Worm (Caenorhabditis elegans) whole organism, young adult: ENCODE measurements around the gene let-653.

Experiments used
- B0261.1 ChIP-seq: sonication (generic microtip); optimal IDR thresholded peaks from 2 replicates; lab custom pipeline; 2016; ENCODE audit warnings: mild to moderate bottlenecking, missing genetic modification characterization, moderate library complexity, missing compliant biosample characterization
- B0336.3 ChIP-seq: fragments of 200-800 bp; sonication (Bioruptor generic); IDR thresholded peaks from 2 replicates; pipeline ENCODE4 v1.3.6; 2022; ENCODE audit warnings: missing genetic modification characterization, missing compliant biosample characterization
- C06A6.2 ChIP-seq: fragments of 200-800 bp; sonication (Bioruptor generic); conservative IDR thresholded peaks from 2 replicates; pipeline ENCODE4 v1.3.6; 2022; ENCODE audit warnings: missing genetic modification characterization, missing compliant biosample characterization
- F10E7.11 ChIP-seq: sonication (generic microtip); optimal IDR thresholded peaks from 2 replicates; lab custom pipeline; 2017; ENCODE audit warnings: mild to moderate bottlenecking, missing genetic modification characterization, moderate library complexity, missing compliant biosample characterization
- K12H6.12 ChIP-seq: fragments of 200-800 bp; sonication (Bioruptor generic); optimal IDR thresholded peaks from 2 replicates; lab custom pipeline; 2018; ENCODE audit warnings: mild to moderate bottlenecking, missing genetic modification characterization, missing compliant biosample characterization
- T07F8.4 ChIP-seq: sonication (generic microtip); optimal IDR thresholded peaks from 2 replicates; lab custom pipeline; 2016; ENCODE audit warnings: mild to moderate bottlenecking, missing genetic modification characterization, moderate library complexity, missing compliant biosample characterization
- T26A5.8 ChIP-seq: sonication (generic microtip); optimal IDR thresholded peaks from 2 replicates; lab custom pipeline; 2016; ENCODE audit warnings: missing genetic modification characterization, missing compliant biosample characterization
- Y53F4B.3 ChIP-seq: fragments of 200-800 bp; sonication (Bioruptor generic); IDR thresholded peaks from 2 replicates; pipeline ENCODE4 v1.3.6; 2022; ENCODE audit warnings: missing genetic modification reagents, missing genetic modification characterization, missing compliant biosample characterization
- Y56A3A.18 ChIP-seq: fragments of 200-800 bp; sonication (Bioruptor generic); IDR thresholded peaks from 2 replicates; pipeline ENCODE4 v1.3.6; 2022; ENCODE audit warnings: missing genetic modification reagents, missing genetic modification characterization, missing compliant biosample characterization
- Y67H2A.10 ChIP-seq: fragments of 200-800 bp; sonication (Bioruptor generic); conservative IDR thresholded peaks from 2 replicates; pipeline ENCODE4 v1.3.6; 2022; ENCODE audit warnings: missing genetic modification reagents, missing genetic modification characterization, missing compliant biosample characterization
- akir-1 ChIP-seq: fragments of 200-800 bp; sonication (Bioruptor generic); optimal IDR thresholded peaks from 2 replicates; lab custom pipeline; 2018; ENCODE audit warnings: mild to moderate bottlenecking, missing genetic modification characterization, moderate library complexity, missing compliant biosample characterization
- attf-3 ChIP-seq: fragments of 200-800 bp; sonication (Bioruptor generic); conservative IDR thresholded peaks from 2 replicates; pipeline ENCODE4 v1.3.6; 2022; ENCODE audit warnings: missing genetic modification reagents, missing genetic modification characterization, missing compliant biosample characterization
- attf-5 ChIP-seq: fragments of 200-800 bp; sonication (Bioruptor generic); optimal IDR thresholded peaks from 2 replicates; lab custom pipeline; 2018; ENCODE audit warnings: mild to moderate bottlenecking, missing genetic modification characterization, missing compliant biosample characterization
- ccch-3 ChIP-seq: fragments of 200-800 bp; sonication (Bioruptor generic); optimal IDR thresholded peaks from 2 replicates; lab custom pipeline; 2018; ENCODE audit warnings: mild to moderate bottlenecking, missing genetic modification characterization, missing compliant biosample characterization
- cebp-2 ChIP-seq: fragments of 200-800 bp; sonication (Bioruptor generic); IDR thresholded peaks from 2 replicates; pipeline ENCODE4 v1.3.6; 2022; ENCODE audit warnings: missing genetic modification characterization, missing compliant biosample characterization
- ceh-58 ChIP-seq: fragments of 200-800 bp; sonication (Bioruptor generic); IDR thresholded peaks from 2 replicates; pipeline ENCODE4 v1.3.6; 2022; ENCODE audit warnings: missing genetic modification characterization, missing compliant biosample characterization
- die-1 ChIP-seq: sonication (generic microtip); optimal IDR thresholded peaks from 2 replicates; lab custom pipeline; 2016; ENCODE audit warnings: missing genotype, mild to moderate bottlenecking, missing genetic modification characterization, missing compliant biosample characterization
- dpl-1 ChIP-seq: fragments of 150-350 bp; optimal IDR thresholded peaks from 2 replicates; lab custom pipeline; 2014; ENCODE audit warnings: missing biosample characterization, missing genetic modification reagents, missing genetic modification characterization
- efl-1 ChIP-seq: fragments of 150-350 bp; optimal IDR thresholded peaks from 2 replicates; lab custom pipeline; 2014; ENCODE audit warnings: missing biosample characterization, missing genetic modification reagents, missing genetic modification characterization
- egl-18 ChIP-seq: fragments of 200-800 bp; sonication (Bioruptor generic); IDR thresholded peaks from 2 replicates; pipeline ENCODE4 v1.3.6; 2022; ENCODE audit warnings: missing genetic modification reagents, missing genetic modification characterization, missing compliant biosample characterization
- egrh-3 ChIP-seq: fragments of 200-800 bp; sonication (Bioruptor generic); IDR thresholded peaks from 2 replicates; pipeline ENCODE4 v1.3.6; 2022; ENCODE audit warnings: missing genetic modification reagents, missing genetic modification characterization, missing compliant biosample characterization
- ets-4 ChIP-seq: fragments of 200-800 bp; sonication (Bioruptor generic); optimal IDR thresholded peaks from 2 replicates; lab custom pipeline; 2018; ENCODE audit warnings: mild to moderate bottlenecking, missing genetic modification characterization, missing compliant biosample characterization
- fkh-3 ChIP-seq: sonication (generic microtip); optimal IDR thresholded peaks from 2 replicates; lab custom pipeline; 2016; ENCODE audit warnings: mild to moderate bottlenecking, missing genetic modification characterization, missing compliant biosample characterization
- gei-17 ChIP-seq: fragments of 200-800 bp; sonication (Bioruptor generic); optimal IDR thresholded peaks from 2 replicates; lab custom pipeline; 2018; ENCODE audit warnings: mild to moderate bottlenecking, missing genetic modification characterization, missing compliant biosample characterization
- hrde-1 ChIP-seq: sonication (generic microtip); optimal IDR thresholded peaks from 2 replicates; lab custom pipeline; 2016; ENCODE audit warnings: missing genetic modification characterization, mild to moderate bottlenecking, missing compliant biosample characterization, moderate library complexity, missing genotype, missing genetic modification reagents, borderline replicate concordance
- lag-1 ChIP-seq: fragments of 200-800 bp; sonication (Bioruptor generic); IDR thresholded peaks from 2 replicates; pipeline ENCODE4 v1.3.6; 2022; ENCODE audit warnings: missing genetic modification reagents, missing genetic modification characterization, missing compliant biosample characterization
- let-607 ChIP-seq, 2 experiments: fragments of 200-800 bp in 1 of 2; sonication (Bioruptor generic) in 1 of 2; sonication (generic microtip) in 1 of 2; optimal IDR thresholded peaks; 2 replicates each; lab custom pipeline; 2016 to 2018; ENCODE audit warnings: mild to moderate bottlenecking in 2 of 2, missing compliant biosample characterization in 2 of 2, missing genetic modification characterization in 2 of 2, moderate library complexity in 2 of 2, missing genotype in 1 of 2
- lin-35 ChIP-seq, 3 experiments: fragments of 150-350 bp in 2 of 3; sonication (generic microtip) in 1 of 3; optimal IDR thresholded peaks; 2 replicates each; lab custom pipeline; 2014 to 2018; ENCODE audit warnings: missing biosample characterization in 3 of 3, missing genetic modification characterization in 3 of 3, missing genetic modification reagents in 3 of 3
- lin-40 ChIP-seq: sonication (generic microtip); optimal IDR thresholded peaks from 2 replicates; lab custom pipeline; 2016; ENCODE audit warnings: missing genetic modification characterization, mild to moderate bottlenecking, missing compliant biosample characterization, missing genotype, missing genetic modification reagents
- lin-54 ChIP-seq: fragments of 200-800 bp; sonication (Bioruptor generic); optimal IDR thresholded peaks from 2 replicates; lab custom pipeline; 2018; ENCODE audit warnings: mild to moderate bottlenecking, missing genetic modification characterization, missing compliant biosample characterization
- lir-1 ChIP-seq: fragments of 200-800 bp; sonication (Bioruptor generic); conservative IDR thresholded peaks from 2 replicates; pipeline ENCODE4 v1.3.6; 2022; ENCODE audit warnings: missing genetic modification reagents, missing genetic modification characterization, missing compliant biosample characterization
- madf-6 ChIP-seq: fragments of 200-800 bp; sonication (Bioruptor generic); IDR thresholded peaks from 2 replicates; pipeline ENCODE4 v1.3.6; 2022; ENCODE audit warnings: missing genetic modification reagents, missing genetic modification characterization, missing compliant biosample characterization
- mel-28 ChIP-seq: sonication (generic microtip); optimal IDR thresholded peaks from 2 replicates; lab custom pipeline; 2016; ENCODE audit warnings: borderline replicate concordance, mild to moderate bottlenecking, missing genetic modification characterization, missing compliant biosample characterization
- mes-4 ChIP-seq: sonication (generic microtip); optimal IDR thresholded peaks from 2 replicates; lab custom pipeline; 2016; ENCODE audit warnings: missing genotype, missing genetic modification characterization, missing compliant biosample characterization
- nhr-179 ChIP-seq: sonication (generic microtip); optimal IDR thresholded peaks from 2 replicates; lab custom pipeline; 2016; ENCODE audit warnings: mild to moderate bottlenecking, missing genetic modification characterization, missing compliant biosample characterization
- nhr-27 ChIP-seq: fragments of 200-800 bp; sonication (Bioruptor generic); optimal IDR thresholded peaks from 2 replicates; lab custom pipeline; 2018; ENCODE audit warnings: mild to moderate bottlenecking, missing genetic modification characterization, moderate library complexity, missing compliant biosample characterization
- nhr-80 ChIP-seq: sonication (generic microtip); optimal IDR thresholded peaks from 2 replicates; lab custom pipeline; 2016; ENCODE audit warnings: missing genetic modification characterization, missing compliant biosample characterization
- nhr-90 ChIP-seq: sonication (generic microtip); optimal IDR thresholded peaks from 2 replicates; lab custom pipeline; 2016; ENCODE audit warnings: missing genotype, mild to moderate bottlenecking, missing genetic modification characterization, missing compliant biosample characterization
- pbrm-1 ChIP-seq: fragments of 200-800 bp; sonication (Bioruptor generic); IDR thresholded peaks from 2 replicates; pipeline ENCODE4 v1.3.6; 2022; ENCODE audit warnings: missing genetic modification reagents, missing genetic modification characterization, missing compliant biosample characterization
- pha-4 ChIP-seq: fragments of 150-350 bp; sonication (generic microtip); optimal IDR thresholded peaks from 2 replicates; lab custom pipeline; 2014; ENCODE audit warnings: missing biosample characterization, missing genetic modification reagents, missing genetic modification characterization
- rec-8 ChIP-seq, 2 experiments: sonication (generic microtip); optimal IDR thresholded peaks; 2 replicates each; lab custom pipeline; 2016; ENCODE audit warnings: mild to moderate bottlenecking in 2 of 2, missing genetic modification characterization in 2 of 2, missing genetic modification reagents in 2 of 2, missing genotype in 2 of 2, missing biosample characterization in 1 of 2, missing compliant biosample characterization in 1 of 2, moderate library complexity in 1 of 2
- snpc-3.4 ChIP-seq: sonication (generic microtip); optimal IDR thresholded peaks from 2 replicates; lab custom pipeline; 2017; ENCODE audit warnings: missing genetic modification characterization, mild to moderate bottlenecking, missing compliant biosample characterization, antibody characterized with exemption, moderate library complexity, missing genotype, missing genetic modification reagents
- somi-1 ChIP-seq: fragments of 200-800 bp; sonication (Bioruptor generic); optimal IDR thresholded peaks from 2 replicates; lab custom pipeline; 2018; ENCODE audit warnings: mild to moderate bottlenecking, missing genetic modification characterization, missing compliant biosample characterization
- tbp1 ChIP-seq: fragments of 200-800 bp; sonication (Bioruptor generic); optimal IDR thresholded peaks from 2 replicates; lab custom pipeline; 2018; ENCODE audit warnings: mild to moderate bottlenecking, missing genetic modification characterization, missing compliant biosample characterization
- zfh-2 ChIP-seq: fragments of 200-800 bp; sonication (Bioruptor generic); conservative IDR thresholded peaks from 2 replicates; pipeline ENCODE4 v1.3.6; 2022; ENCODE audit warnings: missing genetic modification reagents, missing genetic modification characterization, missing compliant biosample characterization
- zim-3 ChIP-seq: sonication (generic microtip); optimal IDR thresholded peaks from 2 replicates; lab custom pipeline; 2017; ENCODE audit warnings: mild to moderate bottlenecking, missing genetic modification characterization, moderate library complexity, missing compliant biosample characterization
- ztf-25 ChIP-seq: fragments of 200-800 bp; sonication (Bioruptor generic); IDR thresholded peaks from 2 replicates; pipeline ENCODE4 v1.3.6; 2022; ENCODE audit warnings: missing genetic modification reagents, missing genetic modification characterization, missing compliant biosample characterization
- ztf-26 ChIP-seq: sonication (generic microtip); optimal IDR thresholded peaks from 2 replicates; lab custom pipeline; 2017; ENCODE audit warnings: missing genetic modification characterization, missing compliant biosample characterization
- ztf-3 ChIP-seq: fragments of 200-800 bp; sonication (Bioruptor generic); optimal IDR thresholded peaks from 2 replicates; lab custom pipeline; 2018; ENCODE audit warnings: mild to moderate bottlenecking, missing genetic modification characterization, missing compliant biosample characterization

The let-653 gene

DNA sequence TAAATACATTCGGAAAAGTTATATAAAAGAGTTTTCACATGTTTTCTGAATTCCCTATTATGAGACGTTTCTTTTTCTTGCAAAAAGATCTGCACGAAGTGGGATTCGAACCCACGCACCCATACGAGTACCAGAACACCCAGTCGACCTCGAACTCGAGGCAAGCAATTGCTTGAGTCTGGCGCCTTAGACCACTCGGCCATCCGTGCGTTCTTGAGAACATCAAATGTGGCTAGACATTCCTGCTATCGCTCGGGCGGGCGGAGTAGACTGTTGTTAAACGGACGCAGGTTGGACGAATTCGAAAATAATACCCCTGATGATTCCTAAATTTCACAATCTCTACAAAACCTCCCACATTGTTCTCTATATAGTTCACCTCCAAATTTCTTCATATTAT is 43.0 kb downstream of the let-653 start (continued):
- TF ChIP-seq cebp-2 (GFP tag; lab: Robert Waterston, UW) (no peak), nhr-27 (tag; lab: Kevin White, UChicago) (no peak), B0336.3 (GFP tag; lab: Robert Waterston, UW) (no peak), gei-17 (GFP tag; lab: Kevin White, UChicago) (no peak), K12H6.12 (tag; lab: Kevin White, UChicago) (peak; percentile 30), ceh-58 (GFP tag; lab: Robert Waterston, UW) (0 out of 2 replicates have a peak, but pooled peaks have one; percentile 14), nhr-80 (tag; lab: Kevin White, UChicago) (peak; percentile 26), let-607 (tag; optimal IDR thresholded peaks at IDR 0.05; lab: Kevin White, UChicago) (no peak), pbrm-1 (peak; percentile 78), lag-1 (GFP tag; lab: Robert Waterston, UW) (no peak), T07F8.4 (no peak), hrde-1 (tag; lab: Kevin White, UChicago) (peak; percentile 44), madf-6 (GFP tag; lab: Robert Waterston, UW) (peak; percentile 63), Y67H2A.10 (no peak), nhr-90 (tag; lab: Kevin White, UChicago) (peak; percentile 52), ztf-25 (GFP tag; lab: Robert Waterston, UW) (0 out of 2 replicates have a peak, but pooled peaks have one; percentile 34), ztf-26 (tag; lab: Kevin White, UChicago) (peak; percentile 18), efl-1 (GFP tag; lab: Kevin White, UChicago) (no peak), ets-4 (no peak), dpl-1 (GFP tag; lab: Kevin White, UChicago) (no peak), egl-18 (GFP tag; lab: Robert Waterston, UW) (no peak), egrh-3 (GFP tag; lab: Robert Waterston, UW) (peak; percentile 21; the same call in 1 of the 2 replicates), Y56A3A.18 (GFP tag; lab: Robert Waterston, UW) (0 out of 2 replicates have a peak, but pooled peaks have one; percentile 68), F10E7.11 (no peak), nhr-179 (tag; lab: Kevin White, UChicago) (no peak), zfh-2 (GFP tag; lab: Robert Waterston, UW) (no peak), lin-40 (tag; lab: Kevin White, UChicago) (no peak), fkh-3 (no peak), tbp1 (GFP tag; lab: Kevin White, UChicago) (peak; percentile 97), T26A5.8 (tag; lab: Kevin White, UChicago) (no peak), lin-35 (GFP tag; optimal IDR thresholded peaks at IDR 0.05; lab: Kevin White, UChicago) (no peak), pha-4 (tag; lab: Kevin White, UChicago) (no peak), mes-4 (tag; lab: Kevin White, UChicago) (peak; percentile 8), Y53F4B.3 (GFP tag; lab: Robert Waterston, UW) (no peak), rec-8 (tag; optimal IDR thresholded peaks at IDR 0.05; lab: Kevin White, UChicago) (peak; percentile 40 to 52), snpc-3.4 (tag; lab: Kevin White, UChicago) (no peak), B0261.1 (peak; percentile 87), attf-3 (GFP tag; lab: Robert Waterston, UW) (no peak), mel-28 (tag; lab: Kevin White, UChicago) (no peak), lir-1 (GFP tag; lab: Robert Waterston, UW) (no peak), ccch-3 (GFP tag; lab: Kevin White, UChicago) (no peak), zim-3 (tag; lab: Kevin White, UChicago) (peak; percentile 55), die-1 (peak; percentile 63), lin-54 (GFP tag; lab: Kevin White, UChicago) (peak; percentile 57), somi-1 (GFP tag; lab: Kevin White, UChicago) (no peak), attf-5 (GFP tag; lab: Kevin White, UChicago) (peak; percentile 38), C06A6.2 (GFP tag; lab: Robert Waterston, UW) (no peak), akir-1 (GFP tag; lab: Kevin White, UChicago) (no peak), ztf-3 (GFP tag; lab: Kevin White, UChicago) (no peak)
